Fruit fly (Drosophila melanogaster): ENCODE measurements around the gene CG13062.

dm6 chr3L:16317724-16318123 lies 3.6 kb downstream of the CG13062 start, which contains the start of gene Nplp3:
- TF ChIP-seq CG8478 (optimal IDR thresholded peaks at IDR 0.05) (no peak), CTCF (optimal IDR thresholded peaks at IDR 0.05) (no peak)
